Fruit fly (Drosophila melanogaster) ovary, adult (tissue): ENCODE results near the gene CG15202.

ENCODE experiments used
- CG17801 ChIP-seq: fragments of 200-800 bp; optimal IDR thresholded peaks from 2 replicates; lab custom pipeline; 2019; ENCODE audit warnings: missing biosample characterization, mild to moderate bottlenecking, missing genetic modification characterization, moderate library complexity; ENCODE audit not compliant: partially characterized antibody

The CG15202 gene

DNA sequence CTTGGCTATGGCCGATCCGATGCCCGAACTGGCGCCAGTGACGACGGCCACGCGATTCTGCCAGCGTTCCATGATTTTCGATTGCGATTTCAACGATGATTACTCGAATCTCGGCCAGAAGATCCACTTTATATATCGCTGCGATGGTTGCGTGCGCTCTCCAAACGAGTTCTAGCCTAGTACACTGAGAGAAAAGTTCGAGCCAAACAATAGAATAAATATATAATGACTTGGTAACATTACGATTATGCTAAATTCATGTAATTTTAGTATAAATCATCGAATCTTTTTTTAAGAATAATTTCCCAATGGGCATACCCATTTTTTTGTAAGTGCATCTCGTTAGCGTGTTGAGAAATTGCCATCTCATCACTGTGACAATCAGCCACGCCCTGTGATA is 26.6 kb downstream of the CG15202 start, which contains the start of gene Antdh:
Gene Antdh, minus strand, starts transcription at position 101 of the 400 bp plus-strand sequence.
- TF ChIP-seq CG17801 (GFP tag; lab: Kevin White, UChicago), result no peak

- TF ChIP-seq CG17801 (GFP tag; lab: Kevin White, UChicago), result no peak
Observed at dm6 chrX:11170578-11170977, 28.2 kb downstream of the CG15202 start, which contains the start of gene CG1394. TSS of gene CG1394 (minus strand) at chrX:11170678.

dm6 chrX:11176073-11176472 is 33.7 kb downstream of the CG15202 start:
- no peak for TF ChIP-seq CG17801 (GFP tag; lab: Kevin White, UChicago)

dm6 chrX:11182631-11183030 is 40.3 kb downstream of the CG15202 start, which contains the start of gene CG15200:
TSS of gene CG15200 (plus strand) at chrX:11182931.
- TF ChIP-seq CG17801 (GFP tag; lab: Kevin White, UChicago), result no peak
